Fruit fly (Drosophila melanogaster) S2 (cell line): ENCODE data around the gene grsm.

Experiments used
- CG8478 ChIP-seq: fragments of >200 bp; optimal IDR thresholded peaks from 2 replicates; lab custom pipeline; 2018
- CTCF ChIP-seq, 2 experiments: fragments of >200 bp; optimal IDR thresholded peaks; 2 replicates each; lab custom pipeline; 2018

grsm gene

DNA sequence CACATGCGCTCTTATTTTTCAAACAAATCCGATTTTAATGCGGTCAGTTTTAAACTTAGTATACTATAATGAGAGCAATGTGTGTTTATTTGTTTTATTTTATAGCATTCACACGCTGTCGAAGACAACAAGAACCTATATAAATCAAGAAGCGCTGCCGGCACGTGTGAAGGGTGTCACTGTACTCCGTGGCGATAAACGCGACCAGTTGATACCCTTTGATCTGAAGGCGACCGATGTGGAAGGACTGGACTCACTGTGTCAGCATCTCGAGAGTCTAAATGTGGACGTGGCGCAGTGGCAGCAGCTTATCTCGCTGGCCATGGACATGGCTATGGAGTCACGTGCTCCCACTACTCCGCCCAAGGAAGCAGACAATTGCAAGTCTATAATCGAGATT lies 4.9 kb downstream of the grsm start:
- no peak for TF ChIP-seq CTCF (optimal IDR thresholded peaks at IDR 0.05; lab: Kevin White, UChicago)
- TF ChIP-seq CG8478 (lab: Kevin White, UChicago): no peak

DNA sequence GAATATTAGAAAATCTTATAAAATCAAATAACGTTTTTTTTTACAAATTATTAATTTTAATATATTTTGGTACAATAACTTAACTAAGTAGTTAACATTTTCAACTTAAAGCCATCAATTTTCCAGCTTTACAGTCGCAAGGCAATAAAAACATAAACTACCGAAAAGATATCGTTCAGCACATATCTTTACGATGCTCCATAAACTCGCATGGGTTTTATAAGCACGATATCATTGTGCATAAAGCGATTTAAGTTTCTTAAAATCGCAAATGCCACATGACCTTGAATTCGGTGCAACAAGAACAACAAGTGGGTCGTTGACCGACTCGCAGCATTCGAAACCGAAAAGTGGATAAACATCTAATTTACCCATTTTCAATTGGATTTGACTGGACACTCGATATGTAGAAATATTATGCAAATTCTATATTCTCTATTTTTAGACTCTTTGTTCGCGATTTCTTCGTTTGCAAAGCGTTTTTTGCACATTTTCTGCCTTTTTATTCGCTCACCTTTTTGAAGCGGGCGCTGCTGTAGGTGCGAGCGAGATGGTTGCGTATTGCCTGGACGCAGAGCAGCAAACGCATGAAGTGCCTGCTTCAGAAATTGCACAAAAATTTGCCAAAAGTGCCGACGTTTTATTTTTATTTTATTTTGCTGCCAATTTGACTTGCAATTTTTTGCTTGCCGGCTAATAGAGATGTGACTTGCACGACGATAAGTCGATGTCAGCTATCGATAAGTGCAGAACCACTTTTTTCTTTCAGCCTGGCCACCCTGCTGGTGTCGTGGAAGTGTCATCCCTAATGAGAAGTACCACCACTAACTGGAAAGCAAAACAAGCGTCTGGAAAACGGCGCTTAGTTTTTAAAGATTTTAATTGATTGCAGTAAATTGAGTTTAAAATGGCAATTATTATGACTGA lies 6.3 kb downstream of the grsm start, which contains the start of gene Spc25:
Gene Spc25 (plus strand): TSS at position 817 of the 927 bp plus-strand sequence.
- TF ChIP-seq CTCF (optimal IDR thresholded peaks at IDR 0.05; lab: Kevin White, UChicago): peak; percentile 0 to 17
- no peak for TF ChIP-seq CG8478 (lab: Kevin White, UChicago)

DNA sequence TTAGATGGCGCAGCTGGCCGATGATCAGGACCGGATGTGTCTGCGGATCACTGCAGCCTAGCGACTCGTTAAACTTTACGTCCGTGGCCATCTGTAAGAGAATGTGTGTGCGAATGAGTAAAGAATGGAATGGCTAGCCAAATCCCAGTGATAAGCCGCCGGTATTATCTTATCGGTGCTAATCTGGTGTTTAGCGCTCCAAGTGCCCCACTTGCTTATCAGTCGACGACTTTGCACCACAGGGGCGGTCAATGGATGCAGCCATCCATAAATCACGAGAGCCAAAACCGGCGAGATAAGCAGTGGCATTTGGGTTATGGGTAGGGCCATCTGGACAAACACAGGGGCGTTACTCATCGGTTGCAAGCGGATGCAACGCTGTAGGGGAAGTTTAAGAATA lies 7.3 kb downstream of the grsm start:
- TF ChIP-seq CG8478 (lab: Kevin White, UChicago) (no peak), CTCF (optimal IDR thresholded peaks at IDR 0.05; lab: Kevin White, UChicago) (no peak)

DNA sequence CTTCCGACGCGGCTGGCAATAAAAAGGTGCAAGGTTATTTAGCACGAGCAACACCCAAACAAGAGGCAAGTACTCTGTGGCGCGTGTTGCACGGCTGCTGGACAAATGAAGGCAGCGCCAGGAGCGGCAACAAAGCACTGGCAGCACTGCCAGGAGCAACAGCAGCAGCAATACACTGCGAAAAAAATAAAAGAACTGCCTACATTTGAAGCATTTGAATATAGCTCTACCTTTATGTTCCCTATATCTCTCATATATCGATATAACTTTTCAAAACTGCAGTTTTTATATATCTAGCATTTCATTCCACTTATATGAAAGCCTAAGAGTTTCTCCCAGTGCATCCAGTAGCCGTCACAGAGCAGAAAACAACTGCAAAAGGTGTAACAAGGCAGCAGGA lies 10.1 kb downstream of the grsm start:
- TF ChIP-seq CTCF (optimal IDR thresholded peaks at IDR 0.05; lab: Kevin White, UChicago): no peak
- no peak for TF ChIP-seq CG8478 (lab: Kevin White, UChicago)

DNA sequence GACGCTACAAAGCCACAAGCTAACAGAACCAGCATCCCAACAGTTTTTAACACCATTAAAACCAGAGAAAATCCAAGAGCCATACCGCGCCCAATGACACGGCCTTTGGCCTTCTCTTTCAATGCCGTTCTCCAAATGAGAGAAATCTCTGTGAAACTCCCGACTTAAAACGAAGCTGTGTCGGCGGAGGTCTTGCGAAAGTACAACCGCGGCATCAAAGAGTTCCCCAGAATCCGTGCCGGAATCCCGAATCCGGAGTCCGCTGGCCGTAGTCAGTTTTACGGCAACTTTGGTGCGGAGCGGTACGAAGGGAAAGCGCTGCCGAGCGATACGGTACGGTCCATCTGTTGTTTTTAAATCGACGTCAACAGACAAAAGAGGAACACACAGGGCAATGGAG lies 51.7 kb downstream of the grsm start, which contains the start of gene beat-Vb:
Gene beat-Vb (plus strand): TSS at position 246 of the 400 bp plus-strand sequence.
- TF ChIP-seq CTCF (optimal IDR thresholded peaks at IDR 0.05; lab: Kevin White, UChicago) (no peak), CG8478 (lab: Kevin White, UChicago) (no peak)

DNA sequence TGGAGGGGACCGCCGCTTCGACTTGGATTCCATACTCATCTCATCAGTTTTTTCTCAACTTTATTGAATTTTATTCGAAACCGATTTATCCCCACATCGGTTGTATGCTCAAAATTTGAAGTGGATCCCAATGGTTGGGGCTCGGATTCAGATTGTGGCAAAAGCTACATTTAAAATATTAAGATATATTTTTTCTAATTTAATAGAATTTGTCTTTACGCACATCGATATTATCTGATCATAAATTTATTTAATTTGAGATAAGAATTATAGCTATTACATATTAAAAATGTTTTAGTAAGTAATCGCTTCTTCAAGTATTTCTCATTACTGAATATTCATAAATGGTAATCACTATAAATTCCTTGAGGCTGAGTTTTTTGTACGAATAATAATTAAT lies 56.3 kb downstream of the grsm start, which contains the start of gene CG10909:
Gene CG10909 (minus strand): TSS at position 101 of the 400 bp plus-strand sequence.
- no peak for TF ChIP-seq CTCF (optimal IDR thresholded peaks at IDR 0.05; lab: Kevin White, UChicago)
- no peak for TF ChIP-seq CG8478 (lab: Kevin White, UChicago)
